Fruit fly (Drosophila melanogaster) whole organism, embryonic: ENCODE measurements around the gene hdly.
A peak's percentile ranks its signal among the peaks of the same experiment; 100 is the strongest.

Experiments used
- Atf3 ChIP-seq: fragments of 200-800 bp; sonication (Bioruptor generic); optimal IDR thresholded peaks from 3 replicates; lab custom pipeline; 2016; ENCODE audit warnings: missing biosample characterization, missing genetic modification characterization
- CG10147 ChIP-seq: fragments of 200-800 bp; sonication (Bioruptor generic); optimal IDR thresholded peaks from 2 replicates; lab custom pipeline; 2019; ENCODE audit warnings: missing biosample characterization, mild to moderate bottlenecking, missing genetic modification characterization, moderate library complexity
- CG12155 ChIP-seq: fragments of 200-800 bp; sonication (Bioruptor generic); optimal IDR thresholded peaks from 3 replicates; lab custom pipeline; 2016; ENCODE audit warnings: missing biosample characterization, missing genetic modification characterization
- CG12299 ChIP-seq: fragments of 200-800 bp; sonication (Bioruptor generic); optimal IDR thresholded peaks from 2 replicates; lab custom pipeline; 2018; ENCODE audit warnings: missing biosample characterization, mild to moderate bottlenecking, missing genetic modification characterization
- CG13296 ChIP-seq: fragments of 200-800 bp; sonication (Bioruptor generic); optimal IDR thresholded peaks from 3 replicates; lab custom pipeline; 2018; ENCODE audit warnings: missing biosample characterization, mild to moderate bottlenecking, missing genetic modification characterization
- CG14965 ChIP-seq: fragments of 200-800 bp; sonication (Bioruptor generic); optimal IDR thresholded peaks from 2 replicates; lab custom pipeline; 2016; ENCODE audit warnings: missing biosample characterization, missing genetic modification characterization, borderline replicate concordance
- CG15479 ChIP-seq: fragments of 200-800 bp; sonication (Bioruptor generic); optimal IDR thresholded peaks from 3 replicates; lab custom pipeline; 2019; ENCODE audit warnings: missing biosample characterization, mild to moderate bottlenecking, missing genetic modification characterization, moderate library complexity
- CG17385 ChIP-seq: fragments of 200-800 bp; sonication (Bioruptor generic); optimal IDR thresholded peaks from 3 replicates; lab custom pipeline; 2018; ENCODE audit warnings: missing biosample characterization, mild to moderate bottlenecking, missing genetic modification characterization
- CG17568 ChIP-seq: fragments of 200-800 bp; sonication (Bioruptor generic); optimal IDR thresholded peaks from 2 replicates; lab custom pipeline; 2018; ENCODE audit warnings: missing biosample characterization, mild to moderate bottlenecking, missing genetic modification characterization, moderate library complexity
- CG18764 ChIP-seq: fragments of 200-800 bp; sonication (Bioruptor generic); optimal IDR thresholded peaks from 3 replicates; lab custom pipeline; 2016; ENCODE audit warnings: missing biosample characterization, missing genetic modification characterization
- CG2202 ChIP-seq: fragments of 200-800 bp; sonication (Bioruptor generic); optimal IDR thresholded peaks from 2 replicates; lab custom pipeline; 2018; ENCODE audit warnings: missing biosample characterization, mild to moderate bottlenecking, missing genetic modification characterization
- CG31365 ChIP-seq: fragments of 200-800 bp; sonication (Bioruptor generic); optimal IDR thresholded peaks from 2 replicates; lab custom pipeline; 2018; ENCODE audit warnings: missing biosample characterization, mild to moderate bottlenecking, missing genetic modification characterization
- CG3163 ChIP-seq: fragments of 200-800 bp; sonication (Bioruptor generic); optimal IDR thresholded peaks from 3 replicates; lab custom pipeline; 2016; ENCODE audit warnings: missing biosample characterization, missing genetic modification characterization
- CG3407 ChIP-seq: fragments of 200-800 bp; sonication (Bioruptor generic); optimal IDR thresholded peaks from 2 replicates; lab custom pipeline; 2018; ENCODE audit warnings: missing biosample characterization, mild to moderate bottlenecking, missing genetic modification characterization
- CG4854 ChIP-seq: fragments of 200-800 bp; sonication (Bioruptor generic); optimal IDR thresholded peaks from 2 replicates; lab custom pipeline; 2016; ENCODE audit warnings: missing biosample characterization, missing genetic modification characterization, inconsistent platforms
- CG7271 ChIP-seq: fragments of 200-800 bp; sonication (Bioruptor generic); optimal IDR thresholded peaks from 2 replicates; lab custom pipeline; 2018; ENCODE audit warnings: missing biosample characterization, mild to moderate bottlenecking, missing genetic modification characterization, moderate library complexity
- CG8359 ChIP-seq: fragments of 200-800 bp; sonication (Bioruptor generic); optimal IDR thresholded peaks from 2 replicates; lab custom pipeline; 2017; ENCODE audit warnings: missing biosample characterization, mild to moderate bottlenecking, missing genetic modification characterization, borderline replicate concordance
- CrebB ChIP-seq: fragments of 200-800 bp; sonication (Bioruptor generic); optimal IDR thresholded peaks from 3 replicates; lab custom pipeline; 2018; ENCODE audit warnings: missing biosample characterization, mild to moderate bottlenecking, missing genetic modification characterization
- Dek ChIP-seq: fragments of 200-800 bp; sonication (Bioruptor generic); optimal IDR thresholded peaks from 3 replicates; lab custom pipeline; 2019; ENCODE audit warnings: missing biosample characterization, mild to moderate bottlenecking, missing genetic modification characterization, moderate library complexity
- Ets97D ChIP-seq: fragments of 200-800 bp; sonication (Bioruptor generic); optimal IDR thresholded peaks from 3 replicates; lab custom pipeline; 2016; ENCODE audit warnings: missing biosample characterization, missing genetic modification characterization
- Gsc ChIP-seq: fragments of 200-800 bp; sonication (Bioruptor generic); IDR thresholded peaks from 2 replicates; pipeline ENCODE4 v1.3.6; 2022; ENCODE audit warnings: missing biosample characterization, missing genetic modification characterization
- HLH3B ChIP-seq: fragments of 200-800 bp; sonication (Bioruptor generic); IDR thresholded peaks from 2 replicates; pipeline ENCODE4 v1.3.6; 2022; ENCODE audit warnings: missing biosample characterization, missing genetic modification characterization
- HmgD ChIP-seq: fragments of 200-800 bp; sonication (Bioruptor generic); optimal IDR thresholded peaks from 3 replicates; lab custom pipeline; 2016; ENCODE audit warnings: missing biosample characterization, missing genetic modification characterization
- Jarid2 ChIP-seq: fragments of 200-800 bp; sonication (Bioruptor generic); optimal IDR thresholded peaks from 3 replicates; lab custom pipeline; 2017; ENCODE audit warnings: mild to moderate bottlenecking, missing biosample characterization, missing genetic modification reagents, missing genetic modification characterization
- Lim3 ChIP-seq: fragments of 200-800 bp; sonication (Bioruptor generic); IDR thresholded peaks from 2 replicates; pipeline ENCODE4 v1.3.6; 2022; ENCODE audit warnings: missing biosample characterization, missing genetic modification characterization
- MTF-1 ChIP-seq: fragments of 200-800 bp; sonication (Bioruptor generic); optimal IDR thresholded peaks from 2 replicates; lab custom pipeline; 2018; ENCODE audit warnings: missing biosample characterization, mild to moderate bottlenecking, missing genetic modification characterization, borderline replicate concordance
- Mad ChIP-seq: fragments of 200-800 bp; sonication (Bioruptor generic); optimal IDR thresholded peaks from 2 replicates; lab custom pipeline; 2016; ENCODE audit warnings: missing biosample characterization, missing genetic modification characterization
- Max ChIP-seq: fragments of 200-800 bp; sonication (Bioruptor generic); optimal IDR thresholded peaks from 2 replicates; lab custom pipeline; 2016; ENCODE audit warnings: missing biosample characterization, mild to moderate bottlenecking, missing genetic modification characterization
- NC2β ChIP-seq: fragments of 200-800 bp; sonication (Bioruptor generic); optimal IDR thresholded peaks from 2 replicates; lab custom pipeline; 2016; ENCODE audit warnings: missing biosample characterization, missing genetic modification characterization
- Optix ChIP-seq: fragments of 200-800 bp; sonication (Bioruptor generic); IDR thresholded peaks from 3 replicates; pipeline ENCODE4 v1.3.6; 2022; ENCODE audit warnings: missing biosample characterization, missing genetic modification characterization
- Ptx1 ChIP-seq: fragments of 200-800 bp; sonication (Bioruptor generic); IDR thresholded peaks from 2 replicates; pipeline ENCODE4 v1.3.6; 2022; ENCODE audit warnings: missing biosample characterization, missing genetic modification characterization
- Rx ChIP-seq: fragments of 200-800 bp; sonication (Bioruptor generic); IDR thresholded peaks from 2 replicates; pipeline ENCODE4 v1.3.6; 2022; ENCODE audit warnings: missing biosample characterization, missing genetic modification characterization
- Ssrp ChIP-seq: fragments of 200-800 bp; sonication (Bioruptor generic); optimal IDR thresholded peaks from 2 replicates; lab custom pipeline; 2018; ENCODE audit warnings: missing biosample characterization, mild to moderate bottlenecking, missing genetic modification characterization, moderate library complexity
- Usf ChIP-seq: fragments of 200-800 bp; sonication (Bioruptor generic); optimal IDR thresholded peaks from 2 replicates; lab custom pipeline; 2017; ENCODE audit warnings: missing genotype, missing biosample characterization, missing genetic modification characterization
- amos ChIP-seq: fragments of 200-800 bp; sonication (Bioruptor generic); IDR thresholded peaks from 2 replicates; pipeline ENCODE4 v1.3.6; 2022; ENCODE audit warnings: missing biosample characterization, missing genetic modification characterization; ENCODE audit not compliant: partially characterized antibody
- bab2 ChIP-seq: fragments of 200-800 bp; sonication (Bioruptor generic); optimal IDR thresholded peaks from 2 replicates; lab custom pipeline; 2016; ENCODE audit warnings: missing biosample characterization, missing genetic modification characterization
- bsh ChIP-seq, 2 experiments: fragments of 200-800 bp; sonication (Bioruptor generic); optimal IDR thresholded peaks; 2 replicates each; lab custom pipeline; 2017 to 2018; ENCODE audit warnings: mild to moderate bottlenecking in 2 of 2, missing biosample characterization in 2 of 2, missing genetic modification characterization in 2 of 2, moderate library complexity in 1 of 2
- caup ChIP-seq: fragments of 200-800 bp; sonication (Bioruptor generic); optimal IDR thresholded peaks from 3 replicates; lab custom pipeline; 2017; ENCODE audit warnings: missing biosample characterization, mild to moderate bottlenecking, missing genetic modification characterization, moderate library complexity; ENCODE audit not compliant: severe bottlenecking
- chn ChIP-seq: fragments of 200-800 bp; sonication (Bioruptor generic); optimal IDR thresholded peaks from 2 replicates; lab custom pipeline; 2016; ENCODE audit warnings: missing biosample characterization, missing genetic modification characterization
- fd102C ChIP-seq: fragments of 200-800 bp; sonication (Bioruptor generic); optimal IDR thresholded peaks from 2 replicates; lab custom pipeline; 2018; ENCODE audit warnings: missing biosample characterization, mild to moderate bottlenecking, missing genetic modification characterization, moderate library complexity
- gro ChIP-seq: fragments of 200-800 bp; sonication (Bioruptor generic); optimal IDR thresholded peaks from 2 replicates; lab custom pipeline; 2016; ENCODE audit warnings: missing biosample characterization, missing genetic modification characterization
- jing ChIP-seq: fragments of 200-800 bp; sonication (Bioruptor generic); optimal IDR thresholded peaks from 2 replicates; lab custom pipeline; 2018; ENCODE audit warnings: missing biosample characterization, mild to moderate bottlenecking, missing genetic modification characterization
- nau ChIP-seq: fragments of 200-800 bp; sonication (Bioruptor generic); optimal IDR thresholded peaks from 3 replicates; lab custom pipeline; 2017; ENCODE audit warnings: missing biosample characterization, mild to moderate bottlenecking, missing genetic modification characterization, missing genetic modification reagents
- pb ChIP-seq: fragments of 200-800 bp; sonication (Bioruptor generic); optimal IDR thresholded peaks from 3 replicates; lab custom pipeline; 2016; ENCODE audit warnings: missing biosample characterization, missing genetic modification characterization
- pho ChIP-seq: fragments of 200-800 bp; sonication (Bioruptor generic); optimal IDR thresholded peaks from 2 replicates; lab custom pipeline; 2016; ENCODE audit warnings: missing biosample characterization, missing genetic modification characterization
- pum ChIP-seq: fragments of 200-800 bp; sonication (Bioruptor generic); optimal IDR thresholded peaks from 2 replicates; lab custom pipeline; 2016; ENCODE audit warnings: missing biosample characterization, missing genetic modification characterization
- pzg ChIP-seq: fragments of 200-800 bp; sonication (Bioruptor generic); optimal IDR thresholded peaks from 3 replicates; lab custom pipeline; 2018; ENCODE audit warnings: missing biosample characterization, mild to moderate bottlenecking, missing genetic modification characterization, moderate library complexity
- sisA ChIP-seq: fragments of 200-800 bp; sonication (Bioruptor generic); IDR thresholded peaks from 2 replicates; pipeline ENCODE4 v1.3.6; 2022; ENCODE audit warnings: missing biosample characterization, missing genetic modification characterization
- trem ChIP-seq: fragments of 200-800 bp; optimal IDR thresholded peaks from 3 replicates; lab custom pipeline; 2019; ENCODE audit warnings: missing biosample characterization, mild to moderate bottlenecking, missing genetic modification characterization, moderate library complexity
- zen ChIP-seq: fragments of 200-800 bp; sonication (Bioruptor generic); optimal IDR thresholded peaks from 3 replicates; lab custom pipeline; 2018; ENCODE audit warnings: missing biosample characterization, mild to moderate bottlenecking, missing genetic modification characterization, moderate library complexity

The hdly gene

dm6 chr3R:20947991-20948407 is 33.9 kb downstream of the hdly start (continued):
- peak; percentile 8 for TF ChIP-seq CG18764
- TF ChIP-seq Ptx1 (GFP tag; lab: Robert Waterston, UW): 0 out of 2 replicates have a peak, but pooled peaks have one; percentile 31
- TF ChIP-seq CG31365 (tag; lab: Kevin White, UChicago): peak; percentile 39
- TF ChIP-seq Lim3 (GFP tag; lab: Robert Waterston, UW): no peak
- no peak for TF ChIP-seq Max (GFP tag; lab: Kevin White, UChicago)
- TF ChIP-seq nau (GFP tag; lab: Kevin White, UChicago): no peak
- peak; percentile 63 for TF ChIP-seq bab2 (GFP tag; lab: Kevin White, UChicago)
- TF ChIP-seq CG2202 (tag; lab: Kevin White, UChicago): no peak
- TF ChIP-seq chn: no peak
- TF ChIP-seq amos: peak; percentile 16; the same call in 1 of the 2 replicates
- TF ChIP-seq CG10147 (GFP tag; lab: Kevin White, UChicago): no peak
- TF ChIP-seq bsh (GFP tag; optimal IDR thresholded peaks at IDR 0.05; lab: Kevin White, UChicago): no peak
- peak; percentile 17 for TF ChIP-seq gro (GFP tag; lab: Kevin White, UChicago)
- TF ChIP-seq Gsc: no peak
- peak; percentile 4 for TF ChIP-seq CG14965
- TF ChIP-seq sisA (GFP tag; lab: Robert Waterston, UW): 0 out of 2 replicates have a peak, but pooled peaks have one; percentile 31
- no peak for TF ChIP-seq jing (GFP tag; lab: Kevin White, UChicago)
- TF ChIP-seq CG12155 (GFP tag; lab: Kevin White, UChicago): no peak
- TF ChIP-seq Ets97D (GFP tag; lab: Kevin White, UChicago): peak; percentile 18
- TF ChIP-seq CrebB (tag; lab: Kevin White, UChicago): no peak
- TF ChIP-seq Dek: no peak
- peak; percentile 68 for TF ChIP-seq HmgD (GFP tag; lab: Kevin White, UChicago)
- peak; percentile 52 for TF ChIP-seq NC2β (GFP tag; lab: Kevin White, UChicago)
- TF ChIP-seq Atf3: no peak
- TF ChIP-seq CG17385 (GFP tag; lab: Kevin White, UChicago): no peak
- TF ChIP-seq CG3407 (GFP tag; lab: Kevin White, UChicago): no peak
- peak; percentile 35 for TF ChIP-seq CG3163 (GFP tag; lab: Kevin White, UChicago)
- peak; percentile 47 for TF ChIP-seq trem (tag; lab: Kevin White, UChicago)
- TF ChIP-seq CG8359 (GFP tag; lab: Kevin White, UChicago): no peak
- TF ChIP-seq pho (GFP tag; lab: Kevin White, UChicago): peak; percentile 30
- TF ChIP-seq pzg (GFP tag; lab: Kevin White, UChicago): peak; percentile 53
- no peak for TF ChIP-seq CG13296 (GFP tag; lab: Kevin White, UChicago)
- peak; percentile 8 for TF ChIP-seq caup (GFP tag; lab: Kevin White, UChicago)
- TF ChIP-seq Rx (GFP tag; lab: Robert Waterston, UW): no peak
- no peak for TF ChIP-seq pb (GFP tag; lab: Kevin White, UChicago)
- TF ChIP-seq Usf (GFP tag; lab: Kevin White, UChicago): no peak
- TF ChIP-seq Ssrp (tag; lab: Kevin White, UChicago): no peak
- no peak for TF ChIP-seq fd102C (GFP tag; lab: Kevin White, UChicago)
- TF ChIP-seq CG7271 (tag; lab: Kevin White, UChicago): no peak
- peak; percentile 15 for TF ChIP-seq zen (tag; lab: Kevin White, UChicago)
- no peak for TF ChIP-seq CG17568 (GFP tag; lab: Kevin White, UChicago)
- TF ChIP-seq CG4854 (GFP tag; lab: Kevin White, UChicago): no peak
- TF ChIP-seq pum (GFP tag; lab: Kevin White, UChicago): peak; percentile 26
- TF ChIP-seq MTF-1 (GFP tag; lab: Kevin White, UChicago): no peak
- TF ChIP-seq Jarid2: no peak
- peak; percentile 32 for TF ChIP-seq Mad (GFP tag; lab: Kevin White, UChicago)
- no peak for TF ChIP-seq HLH3B (GFP tag; lab: Robert Waterston, UW)
- TF ChIP-seq CG15479 (GFP tag; lab: Kevin White, UChicago): no peak
- no peak for TF ChIP-seq Optix (GFP tag; lab: Robert Waterston, UW)
- no peak for TF ChIP-seq CG12299
